Worm (Caenorhabditis elegans): ENCODE measurements around the gene tsp-12.

ce11 chrIV:10129957-10130356 lies 20.4 kb downstream of the tsp-12 start, which contains the start of gene glt-3:
- TF ChIP-seq fkh-10 (GFP tag; optimal IDR thresholded peaks at IDR 0.05) (no peak), unc-55 (GFP tag; optimal IDR thresholded peaks at IDR 0.05) (no peak)

Data from whole organism, late embryonic.